Worm (Caenorhabditis elegans) whole organism, midembryonic: ENCODE measurements around the gene vps-2.

Source experiments
- cog-1 ChIP-seq: sonication (generic microtip); optimal IDR thresholded peaks from 2 replicates; lab custom pipeline; 2016; ENCODE audit warnings: missing genetic modification characterization, missing compliant biosample characterization
- flt-1 ChIP-seq: fragments of 200-800 bp; sonication (Bioruptor generic); IDR thresholded peaks from 2 replicates; pipeline ENCODE4 v1.3.6; 2022; ENCODE audit warnings: missing genetic modification characterization, missing compliant biosample characterization
- med-1 ChIP-seq: sonication (generic microtip); optimal IDR thresholded peaks from 2 replicates; lab custom pipeline; 2017; ENCODE audit warnings: missing genetic modification characterization, mild to moderate bottlenecking, missing compliant biosample characterization, antibody characterized with exemption, missing genetic modification reagents; ENCODE audit not compliant: insufficient read depth

- no peak for TF ChIP-seq flt-1 (GFP tag; lab: Robert Waterston, UW)
- no peak for TF ChIP-seq med-1 (GFP tag; lab: Kevin White, UChicago)
- no peak for TF ChIP-seq cog-1 (tag; lab: Kevin White, UChicago)
Measured at ce11 chrII:12790392-12790791, 22.4 kb upstream of the vps-2 start.
